Worm (Caenorhabditis elegans) whole organism, L2 larva: Measurements from ENCODE around the gene elt-7.

ENCODE experiments used
- C34F6.9 ChIP-seq: fragments of 150-350 bp; optimal IDR thresholded peaks from 2 replicates; lab custom pipeline; 2014; ENCODE audit warnings: missing biosample characterization, missing genetic modification characterization
- F13H6.1 ChIP-seq: sonication (generic microtip); optimal IDR thresholded peaks from 2 replicates; lab custom pipeline; 2016; ENCODE audit warnings: missing genetic modification characterization, missing compliant biosample characterization
- R02D3.7 ChIP-seq: fragments of 150-350 bp; optimal IDR thresholded peaks from 2 replicates; lab custom pipeline; 2014; ENCODE audit warnings: missing biosample characterization, missing genetic modification characterization
- Y55F3AM.14 ChIP-seq: fragments of 200-800 bp; sonication (Bioruptor generic); optimal IDR thresholded peaks from 2 replicates; lab custom pipeline; 2018; ENCODE audit warnings: mild to moderate bottlenecking, missing genetic modification characterization, missing compliant biosample characterization
- ZK546.5 ChIP-seq: sonication (generic microtip); optimal IDR thresholded peaks from 2 replicates; lab custom pipeline; 2017; ENCODE audit warnings: missing biosample characterization, missing genetic modification characterization
- alr-1 ChIP-seq: fragments of 150-350 bp; optimal IDR thresholded peaks from 2 replicates; lab custom pipeline; 2014; ENCODE audit warnings: missing biosample characterization, missing genetic modification characterization
- blmp-1 ChIP-seq: sonication (generic microtip); optimal IDR thresholded peaks from 2 replicates; lab custom pipeline; 2017; ENCODE audit warnings: missing genetic modification characterization, mild to moderate bottlenecking, missing compliant biosample characterization, antibody characterized with exemption, moderate library complexity; ENCODE audit not compliant: insufficient read depth
- ceh-16 ChIP-seq: fragments of 150-350 bp; optimal IDR thresholded peaks from 2 replicates; lab custom pipeline; 2014; ENCODE audit warnings: missing biosample characterization, missing genetic modification characterization
- ceh-82 ChIP-seq: fragments of 150-350 bp; optimal IDR thresholded peaks from 2 replicates; lab custom pipeline; 2014; ENCODE audit warnings: missing biosample characterization, missing genetic modification characterization
- crh-2 ChIP-seq: sonication (generic microtip); optimal IDR thresholded peaks from 2 replicates; lab custom pipeline; 2017; ENCODE audit warnings: missing biosample characterization, missing genetic modification characterization
- dmd-4 ChIP-seq: sonication (generic microtip); optimal IDR thresholded peaks from 2 replicates; lab custom pipeline; 2017; ENCODE audit warnings: missing biosample characterization, missing genetic modification characterization
- elt-3 ChIP-seq: sonication (generic microtip); optimal IDR thresholded peaks from 2 replicates; lab custom pipeline; 2017; ENCODE audit warnings: missing biosample characterization, missing genetic modification characterization
- fos-1 ChIP-seq: fragments of 150-350 bp; optimal IDR thresholded peaks from 2 replicates; lab custom pipeline; 2014; ENCODE audit warnings: missing biosample characterization, missing genetic modification characterization
- lin-11 ChIP-seq: fragments of 150-350 bp; sonication (generic microtip); optimal IDR thresholded peaks from 2 replicates; lab custom pipeline; 2014; ENCODE audit warnings: missing biosample characterization, missing genetic modification characterization, inconsistent platforms, mixed read lengths
- lin-13 ChIP-seq: fragments of 150-350 bp; optimal IDR thresholded peaks from 2 replicates; lab custom pipeline; 2014; ENCODE audit warnings: missing biosample characterization, missing genetic modification reagents, missing genetic modification characterization
- lin-39 ChIP-seq: fragments of 150-350 bp; optimal IDR thresholded peaks from 2 replicates; lab custom pipeline; 2014; ENCODE audit warnings: missing biosample characterization, missing genetic modification reagents, missing genetic modification characterization
- mab-5 ChIP-seq: fragments of 150-350 bp; optimal IDR thresholded peaks from 2 replicates; lab custom pipeline; 2014; ENCODE audit warnings: missing biosample characterization, missing genetic modification characterization
- mbf-1 ChIP-seq: sonication (generic microtip); optimal IDR thresholded peaks from 2 replicates; lab custom pipeline; 2017; ENCODE audit warnings: missing biosample characterization, missing genetic modification characterization
- mdl-1 ChIP-seq, 2 experiments: fragments of 150-350 bp in 1 of 2; sonication (generic microtip) in 1 of 2; optimal IDR thresholded peaks; 2 replicates each; lab custom pipeline; 2017; ENCODE audit warnings: missing biosample characterization in 2 of 2, missing genetic modification characterization in 2 of 2
- nhr-10 ChIP-seq: sonication (generic microtip); optimal IDR thresholded peaks from 2 replicates; lab custom pipeline; 2017; ENCODE audit warnings: missing biosample characterization, missing genetic modification characterization
- nhr-11 ChIP-seq: fragments of 150-350 bp; optimal IDR thresholded peaks from 2 replicates; lab custom pipeline; 2014; ENCODE audit warnings: missing biosample characterization, missing genetic modification characterization
- nhr-129 ChIP-seq: fragments of 150-350 bp; optimal IDR thresholded peaks from 2 replicates; lab custom pipeline; 2014; ENCODE audit warnings: missing biosample characterization, missing genetic modification characterization
- nhr-21 ChIP-seq: fragments of 150-350 bp; optimal IDR thresholded peaks from 2 replicates; lab custom pipeline; 2014; ENCODE audit warnings: missing biosample characterization, missing genetic modification characterization
- nhr-23 ChIP-seq: fragments of 150-350 bp; optimal IDR thresholded peaks from 2 replicates; lab custom pipeline; 2014; ENCODE audit warnings: missing biosample characterization, missing genetic modification reagents, missing genetic modification characterization
- nhr-237 ChIP-seq: fragments of 150-350 bp; optimal IDR thresholded peaks from 2 replicates; lab custom pipeline; 2014; ENCODE audit warnings: missing biosample characterization, missing genetic modification characterization
- nhr-25 ChIP-seq: fragments of 150-350 bp; sonication (generic microtip); optimal IDR thresholded peaks from 3 replicates; lab custom pipeline; 2014; ENCODE audit warnings: missing biosample characterization, missing genetic modification characterization
- nhr-6 ChIP-seq: fragments of 150-350 bp; optimal IDR thresholded peaks from 2 replicates; lab custom pipeline; 2014; ENCODE audit warnings: missing biosample characterization, missing genetic modification characterization
- nhr-77 ChIP-seq: fragments of 150-350 bp; optimal IDR thresholded peaks from 2 replicates; lab custom pipeline; 2014; ENCODE audit warnings: missing biosample characterization, missing genetic modification characterization
- peb-1 ChIP-seq: fragments of 150-350 bp; optimal IDR thresholded peaks from 2 replicates; lab custom pipeline; 2014; ENCODE audit warnings: missing biosample characterization, missing genetic modification characterization
- sem-4 ChIP-seq: fragments of 150-350 bp; optimal IDR thresholded peaks from 2 replicates; lab custom pipeline; 2014; ENCODE audit warnings: missing biosample characterization, missing genetic modification reagents, missing genetic modification characterization
- skn-1 ChIP-seq: sonication (generic microtip); optimal IDR thresholded peaks from 2 replicates; lab custom pipeline; 2017; ENCODE audit warnings: missing biosample characterization, missing genetic modification characterization
- sma-3 ChIP-seq: sonication (generic microtip); optimal IDR thresholded peaks from 2 replicates; lab custom pipeline; 2016; ENCODE audit warnings: missing genetic modification reagents, missing genetic modification characterization, missing compliant biosample characterization
- sma-9 ChIP-seq, 2 experiments: fragments of 150-350 bp in 1 of 2; sonication (generic microtip) in 1 of 2; optimal IDR thresholded peaks; 2 replicates each; lab custom pipeline; 2014 to 2016; ENCODE audit warnings: missing genetic modification characterization in 2 of 2, mild to moderate bottlenecking in 1 of 2, missing biosample characterization in 1 of 2, missing compliant biosample characterization in 1 of 2, missing genetic modification reagents in 1 of 2, moderate library complexity in 1 of 2
- snpc-4 ChIP-seq: fragments of 150-350 bp; optimal IDR thresholded peaks from 2 replicates; lab custom pipeline; 2014; ENCODE audit warnings: missing biosample characterization, missing genetic modification characterization
- unc-39 ChIP-seq: fragments of 150-350 bp; optimal IDR thresholded peaks from 2 replicates; lab custom pipeline; 2014; ENCODE audit warnings: missing biosample characterization, missing genetic modification characterization
- unc-55 ChIP-seq: fragments of 150-350 bp; sonication (generic microtip); optimal IDR thresholded peaks from 3 replicates; lab custom pipeline; 2014; ENCODE audit warnings: missing biosample characterization, missing genetic modification reagents, missing genetic modification characterization
- unc-62 ChIP-seq: fragments of 150-350 bp; optimal IDR thresholded peaks from 2 replicates; lab custom pipeline; 2014; ENCODE audit warnings: missing biosample characterization, missing genetic modification reagents, missing genetic modification characterization
- zag-1 ChIP-seq: fragments of 150-350 bp; optimal IDR thresholded peaks from 2 replicates; lab custom pipeline; 2014; ENCODE audit warnings: missing biosample characterization, missing genetic modification characterization
- ztf-11 ChIP-seq: sonication (generic microtip); optimal IDR thresholded peaks from 2 replicates; lab custom pipeline; 2017; ENCODE audit warnings: missing biosample characterization, missing genetic modification characterization
- ztf-4 ChIP-seq: fragments of 150-350 bp; optimal IDR thresholded peaks from 2 replicates; lab custom pipeline; 2014; ENCODE audit warnings: missing biosample characterization, missing genetic modification characterization

The elt-7 gene

ce11 chrV:4800794-4801193 lies 30.3 kb downstream of the elt-7 start, which contains the start of gene R02F11.1:
Gene R02F11.1 (plus strand): TSS chrV:4801094.
- TF ChIP-seq mdl-1 (tag; optimal IDR thresholded peaks at IDR 0.05; lab: Kevin White, UChicago) = no peak
- no peak for TF ChIP-seq nhr-77
- TF ChIP-seq sma-3 = no peak
- TF ChIP-seq alr-1 = no peak
- TF ChIP-seq sma-9 (GFP tag; optimal IDR thresholded peaks at IDR 0.05; lab: Kevin White, UChicago) = no peak
- no peak for TF ChIP-seq sma-9 (tag; optimal IDR thresholded peaks at IDR 0.05; lab: Kevin White, UChicago)
- no peak for TF ChIP-seq unc-62
- TF ChIP-seq nhr-21 (tag; lab: Kevin White, UChicago) = no peak
- TF ChIP-seq mbf-1 (tag; lab: Kevin White, UChicago) = no peak
- TF ChIP-seq nhr-23 (tag; lab: Kevin White, UChicago) = no peak
- TF ChIP-seq nhr-10 (tag; lab: Kevin White, UChicago) = no peak
- no peak for TF ChIP-seq blmp-1 (tag; lab: Kevin White, UChicago)

- no peak for TF ChIP-seq nhr-237 (tag; lab: Kevin White, UChicago)
- no peak for TF ChIP-seq ztf-4
- TF ChIP-seq ceh-82 (tag; lab: Kevin White, UChicago) = no peak
- TF ChIP-seq elt-3 (tag; lab: Kevin White, UChicago) = no peak
- no peak for TF ChIP-seq sma-3
- TF ChIP-seq ceh-16 (tag; lab: Kevin White, UChicago) = no peak
- no peak for TF ChIP-seq lin-39 (tag; lab: Kevin White, UChicago)
- TF ChIP-seq fos-1 = no peak
- no peak for TF ChIP-seq nhr-129 (tag; lab: Kevin White, UChicago)
- no peak for TF ChIP-seq mab-5
- TF ChIP-seq R02D3.7 (tag; lab: Kevin White, UChicago) = no peak
- TF ChIP-seq peb-1 (tag; lab: Kevin White, UChicago) = no peak
- TF ChIP-seq skn-1 (tag; lab: Kevin White, UChicago) = no peak
- TF ChIP-seq C34F6.9 = no peak
Measured at ce11 chrV:4801943-4802342, 31.5 kb downstream of the elt-7 start.

- TF ChIP-seq sem-4 (tag; lab: Kevin White, UChicago) (no peak), nhr-6 (tag; lab: Kevin White, UChicago) (no peak), skn-1 (tag; lab: Kevin White, UChicago) (no peak), nhr-23 (tag; lab: Kevin White, UChicago) (no peak), mbf-1 (tag; lab: Kevin White, UChicago) (no peak), Y55F3AM.14 (GFP tag; lab: Kevin White, UChicago) (no peak), zag-1 (tag; lab: Kevin White, UChicago) (no peak), unc-39 (tag; lab: Kevin White, UChicago) (no peak), nhr-10 (tag; lab: Kevin White, UChicago) (no peak), nhr-25 (tag; lab: Kevin White, UChicago) (no peak), peb-1 (tag; lab: Kevin White, UChicago) (no peak)
Measured at ce11 chrV:4805847-4806246, 35.4 kb downstream of the elt-7 start, which contains the start of gene R02F11.3. Gene R02F11.3 (minus strand): TSS chrV:4805947.

ce11 chrV:4806859-4807258 lies 36.4 kb downstream of the elt-7 start:
- TF ChIP-seq blmp-1 (tag; lab: Kevin White, UChicago) (peak; percentile 1), ztf-4 (peak; percentile 22), lin-11 (tag; lab: Kevin White, UChicago) (no peak)

- TF ChIP-seq elt-3 (tag; lab: Kevin White, UChicago) (no peak), lin-39 (tag; lab: Kevin White, UChicago) (no peak), blmp-1 (tag; lab: Kevin White, UChicago) (no peak), nhr-10 (tag; lab: Kevin White, UChicago) (no peak), nhr-237 (tag; lab: Kevin White, UChicago) (no peak), sem-4 (tag; lab: Kevin White, UChicago) (no peak), crh-2 (tag; lab: Kevin White, UChicago) (peak; percentile 8), F13H6.1 (peak; percentile 49), ceh-82 (tag; lab: Kevin White, UChicago) (no peak), mbf-1 (tag; lab: Kevin White, UChicago) (no peak), Y55F3AM.14 (GFP tag; lab: Kevin White, UChicago) (peak; percentile 31), alr-1 (no peak), dmd-4 (tag; lab: Kevin White, UChicago) (no peak), peb-1 (tag; lab: Kevin White, UChicago) (no peak), lin-13 (peak; percentile 48), lin-11 (tag; lab: Kevin White, UChicago) (peak; percentile 41), snpc-4 (tag; lab: Kevin White, UChicago) (no peak), nhr-11 (tag; lab: Kevin White, UChicago) (no peak), unc-62 (no peak), ZK546.5 (tag; lab: Kevin White, UChicago) (no peak), unc-39 (tag; lab: Kevin White, UChicago) (no peak), nhr-23 (tag; lab: Kevin White, UChicago) (no peak), sma-3 (no peak), ztf-11 (tag; lab: Kevin White, UChicago) (no peak), unc-55 (GFP tag; lab: Kevin White, UChicago) (peak; percentile 81), skn-1 (tag; lab: Kevin White, UChicago) (no peak), nhr-6 (tag; lab: Kevin White, UChicago) (no peak), nhr-129 (tag; lab: Kevin White, UChicago) (peak; percentile 67), ceh-16 (tag; lab: Kevin White, UChicago) (no peak), zag-1 (tag; lab: Kevin White, UChicago) (peak; percentile 59), sma-9 (GFP tag; optimal IDR thresholded peaks at IDR 0.05; lab: Kevin White, UChicago) (no peak), sma-9 (tag; optimal IDR thresholded peaks at IDR 0.05; lab: Kevin White, UChicago) (no peak), R02D3.7 (tag; lab: Kevin White, UChicago) (no peak), nhr-77 (no peak), nhr-25 (tag; lab: Kevin White, UChicago) (no peak)
Measured at ce11 chrV:4810653-4811052, 40.2 kb downstream of the elt-7 start.
